Fruit fly (Drosophila melanogaster) whole organism, wandering third instar larva: ENCODE data around the gene CG5167.

ENCODE experiments used
- CG32264 ChIP-seq: fragments of 200-800 bp; sonication (Bioruptor generic); optimal IDR thresholded peaks from 2 replicates; lab custom pipeline; 2016; ENCODE audit warnings: missing biosample characterization, missing genetic modification characterization
- CG9705 ChIP-seq: fragments of 200-800 bp; sonication (Bioruptor generic); optimal IDR thresholded peaks from 2 replicates; lab custom pipeline; 2018; ENCODE audit warnings: missing biosample characterization, mild to moderate bottlenecking, missing genetic modification characterization
- CrebA ChIP-seq: fragments of 200-800 bp; sonication (Bioruptor generic); optimal IDR thresholded peaks from 2 replicates; lab custom pipeline; 2016; ENCODE audit warnings: missing biosample characterization, mild to moderate bottlenecking, missing genetic modification characterization, borderline replicate concordance
- Dfd ChIP-seq: fragments of >200 bp; optimal IDR thresholded peaks from 2 replicates; lab custom pipeline; 2017; ENCODE audit warnings: missing biosample characterization, missing genetic modification characterization
- Dif ChIP-seq: fragments of 200-275, 200-300 bp; sonication (Bioruptor generic); optimal IDR thresholded peaks from 2 replicates; lab custom pipeline; 2018; ENCODE audit warnings: missing biosample characterization, missing genetic modification characterization; ENCODE audit not compliant: partially characterized antibody
- GATAd ChIP-seq: sonication (Bioruptor generic); optimal IDR thresholded peaks from 2 replicates; lab custom pipeline; 2016; ENCODE audit warnings: missing biosample characterization, missing genetic modification characterization
- HLH106 ChIP-seq: fragments of 200-800 bp; optimal IDR thresholded peaks from 3 replicates; lab custom pipeline; 2019; ENCODE audit warnings: missing biosample characterization, mild to moderate bottlenecking, missing genetic modification characterization, moderate library complexity
- Hnf4 ChIP-seq: fragments of 200-800 bp; sonication (Bioruptor generic); optimal IDR thresholded peaks from 2 replicates; lab custom pipeline; 2016; ENCODE audit warnings: missing biosample characterization, mild to moderate bottlenecking, missing genetic modification characterization
- Hr83 ChIP-seq: fragments of 200-300 bp; sonication (Bioruptor generic); optimal IDR thresholded peaks from 2 replicates; lab custom pipeline; 2016; ENCODE audit warnings: missing biosample characterization, mild to moderate bottlenecking, missing genetic modification characterization, moderate library complexity; ENCODE audit not compliant: poor library complexity, severe bottlenecking
- Jra ChIP-seq: sonication (Bioruptor generic); optimal IDR thresholded peaks from 2 replicates; lab custom pipeline; 2016; ENCODE audit warnings: missing biosample characterization, missing genetic modification characterization
- Mio ChIP-seq: sonication (Bioruptor generic); optimal IDR thresholded peaks from 2 replicates; lab custom pipeline; 2016; ENCODE audit warnings: missing biosample characterization, missing genetic modification characterization
- Myc ChIP-seq: fragments of >200 bp; optimal IDR thresholded peaks from 2 replicates; lab custom pipeline; 2017
- N ChIP-seq: fragments of >200 bp; optimal IDR thresholded peaks from 2 replicates; lab custom pipeline; 2018; ENCODE audit warnings: missing biosample characterization, missing external identifiers, missing genetic modification characterization
- OdsH ChIP-seq: fragments of 200-800 bp; sonication (Bioruptor generic); optimal IDR thresholded peaks from 2 replicates; lab custom pipeline; 2016; ENCODE audit warnings: missing biosample characterization, mild to moderate bottlenecking, missing genetic modification characterization
- Rel ChIP-seq, 2 experiments: fragments of 200-800 bp; sonication (Bioruptor generic) in 1 of 2; optimal IDR thresholded peaks; 2 replicates in 1 of 2; 3 replicates in 1 of 2; lab custom pipeline; 2016 to 2019; ENCODE audit warnings: mild to moderate bottlenecking in 2 of 2, missing biosample characterization in 2 of 2, missing genetic modification characterization in 2 of 2, moderate library complexity in 1 of 2
- Sp1 ChIP-seq: fragments of 200-800 bp; sonication (Bioruptor generic); optimal IDR thresholded peaks from 3 replicates; lab custom pipeline; 2019; ENCODE audit warnings: missing biosample characterization, mild to moderate bottlenecking, missing genetic modification characterization, moderate library complexity
- br ChIP-seq: fragments of 200-800 bp; sonication (Bioruptor generic); optimal IDR thresholded peaks from 2 replicates; lab custom pipeline; 2016; ENCODE audit warnings: missing biosample characterization, missing genetic modification characterization
- brk ChIP-seq: fragments of 200-800 bp; sonication (Bioruptor generic); optimal IDR thresholded peaks from 2 replicates; lab custom pipeline; 2016; ENCODE audit warnings: missing biosample characterization, mild to moderate bottlenecking, missing genetic modification characterization
- dmrt93B ChIP-seq: fragments of 200-800 bp; sonication (Bioruptor generic); optimal IDR thresholded peaks from 2 replicates; lab custom pipeline; 2018; ENCODE audit warnings: missing biosample characterization, mild to moderate bottlenecking, missing genetic modification characterization
- dsf ChIP-seq: sonication (Bioruptor generic); optimal IDR thresholded peaks from 2 replicates; lab custom pipeline; 2016; ENCODE audit warnings: missing biosample characterization, missing genetic modification characterization, borderline replicate concordance
- ey ChIP-seq: fragments of 200-800 bp; sonication (Bioruptor generic); optimal IDR thresholded peaks from 2 replicates; lab custom pipeline; 2016; ENCODE audit warnings: missing biosample characterization, missing genetic modification characterization
- fru ChIP-seq: fragments of 200-800 bp; sonication (Bioruptor generic); optimal IDR thresholded peaks from 3 replicates; lab custom pipeline; 2016; ENCODE audit warnings: missing biosample characterization, mild to moderate bottlenecking, missing genetic modification characterization
- h ChIP-seq: fragments of 200-800 bp; sonication (Bioruptor generic); optimal IDR thresholded peaks from 3 replicates; lab custom pipeline; 2016; ENCODE audit warnings: missing biosample characterization, mild to moderate bottlenecking, missing genetic modification characterization
- jim ChIP-seq: fragments of 175-275, 200-325 bp; sonication (Bioruptor generic); optimal IDR thresholded peaks from 2 replicates; lab custom pipeline; 2016; ENCODE audit warnings: missing biosample characterization, mild to moderate bottlenecking, missing genetic modification characterization
- lola ChIP-seq: fragments of >200 bp; optimal IDR thresholded peaks from 2 replicates; lab custom pipeline; 2017; ENCODE audit warnings: missing biosample characterization, missing genetic modification characterization
- pan ChIP-seq: fragments of >200 bp; optimal IDR thresholded peaks from 2 replicates; lab custom pipeline; 2017
- rgr ChIP-seq: fragments of 200-800 bp; sonication (Bioruptor generic); optimal IDR thresholded peaks from 3 replicates; lab custom pipeline; 2016; ENCODE audit warnings: missing biosample characterization, mild to moderate bottlenecking, missing genetic modification characterization
- sage ChIP-seq: fragments of 200-800 bp; sonication (Bioruptor generic); optimal IDR thresholded peaks from 2 replicates; lab custom pipeline; 2016; ENCODE audit warnings: missing biosample characterization, mild to moderate bottlenecking, missing genetic modification characterization
- sv ChIP-seq: fragments of 200-800 bp; sonication (Bioruptor generic); optimal IDR thresholded peaks from 3 replicates; lab custom pipeline; 2016; ENCODE audit warnings: missing biosample characterization, missing genetic modification characterization
- tai ChIP-seq: sonication (Bioruptor generic); optimal IDR thresholded peaks from 2 replicates; lab custom pipeline; 2016; ENCODE audit warnings: missing biosample characterization, missing genetic modification characterization
- usp ChIP-seq: fragments of >200 bp; optimal IDR thresholded peaks from 2 replicates; lab custom pipeline; 2017; ENCODE audit warnings: missing biosample characterization, missing genetic modification characterization
- woc ChIP-seq: sonication (Bioruptor generic); optimal IDR thresholded peaks from 2 replicates; lab custom pipeline; 2016; ENCODE audit warnings: missing biosample characterization, mild to moderate bottlenecking, missing genetic modification characterization

CG5167 gene

DNA sequence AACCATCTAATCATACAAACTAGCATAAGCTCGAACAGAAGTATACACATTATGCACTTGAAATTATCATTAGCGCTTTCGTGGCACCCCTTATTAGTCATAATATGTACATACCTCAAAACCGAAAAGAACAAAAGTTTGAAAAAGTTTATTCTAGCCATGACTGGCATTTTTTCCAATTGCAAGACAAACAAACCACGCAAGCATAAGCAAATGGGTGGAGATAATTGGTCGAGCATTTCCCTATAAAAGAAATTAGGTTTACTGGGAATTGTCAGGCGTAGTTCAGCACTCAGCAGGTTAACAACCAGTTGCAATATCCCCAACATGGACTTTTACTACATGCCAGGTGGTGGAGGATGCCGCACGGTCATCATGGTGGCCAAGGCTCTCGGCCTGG lies 34.7 kb upstream of the CG5167 start, which contains the start of gene GstD2:
Gene GstD2, plus strand, starts transcription at position 301 of the 400 bp plus-strand sequence.
- no peak for TF ChIP-seq rgr (GFP tag; lab: Kevin White, UChicago)
- TF ChIP-seq ey (GFP tag; lab: Kevin White, UChicago): no peak
- no peak for TF ChIP-seq pan (lab: Kevin White, UChicago)
- no peak for TF ChIP-seq woc (GFP tag; lab: Kevin White, UChicago)
- no peak for TF ChIP-seq sage (GFP tag; lab: Kevin White, UChicago)
- no peak for TF ChIP-seq N
- TF ChIP-seq Hr83 (GFP tag; lab: Kevin White, UChicago): no peak
- TF ChIP-seq Myc (lab: Kevin White, UChicago): no peak
- TF ChIP-seq dsf (GFP tag; lab: Kevin White, UChicago): no peak

DNA sequence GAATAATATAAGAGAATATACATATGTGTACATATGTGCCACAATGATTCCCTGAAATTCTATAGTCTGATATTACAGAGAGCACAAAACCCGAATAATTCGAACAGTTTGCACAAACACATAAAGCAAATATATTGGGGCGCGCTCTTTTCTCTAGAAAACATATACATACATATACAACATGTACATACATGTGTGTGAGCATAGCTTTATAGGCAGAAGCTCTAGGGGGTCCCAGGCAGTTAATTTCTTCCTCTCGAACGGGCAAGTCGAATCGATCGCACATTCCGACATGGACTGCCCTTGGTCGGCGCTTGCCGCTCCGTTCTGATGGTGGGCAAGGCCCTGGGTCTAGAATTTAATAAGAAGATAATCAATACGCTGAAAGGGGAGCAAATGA lies 33.5 kb upstream of the CG5167 start, which contains the start of gene GstD3:
Gene GstD3, plus strand, starts transcription at position 269 of the 400 bp plus-strand sequence.
- TF ChIP-seq ey (GFP tag; lab: Kevin White, UChicago) (no peak), fru (GFP tag; lab: Kevin White, UChicago) (no peak), jim (GFP tag; lab: Kevin White, UChicago) (no peak), CG32264 (no peak), Mio (GFP tag; lab: Kevin White, UChicago) (no peak), HLH106 (tag; lab: Kevin White, UChicago) (no peak), OdsH (GFP tag; lab: Kevin White, UChicago) (no peak), sage (GFP tag; lab: Kevin White, UChicago) (no peak), br (GFP tag; lab: Kevin White, UChicago) (no peak), Rel (GFP tag; optimal IDR thresholded peaks at IDR 0.05; lab: Kevin White, UChicago) (no peak), Rel (tag; optimal IDR thresholded peaks at IDR 0.05; lab: Kevin White, UChicago) (no peak), N (no peak), Dif (GFP tag; lab: Kevin White, UChicago) (no peak), dmrt93B (no peak), h (GFP tag; lab: Kevin White, UChicago) (no peak), pan (lab: Kevin White, UChicago) (no peak), CrebA (GFP tag; lab: Kevin White, UChicago) (no peak)

DNA sequence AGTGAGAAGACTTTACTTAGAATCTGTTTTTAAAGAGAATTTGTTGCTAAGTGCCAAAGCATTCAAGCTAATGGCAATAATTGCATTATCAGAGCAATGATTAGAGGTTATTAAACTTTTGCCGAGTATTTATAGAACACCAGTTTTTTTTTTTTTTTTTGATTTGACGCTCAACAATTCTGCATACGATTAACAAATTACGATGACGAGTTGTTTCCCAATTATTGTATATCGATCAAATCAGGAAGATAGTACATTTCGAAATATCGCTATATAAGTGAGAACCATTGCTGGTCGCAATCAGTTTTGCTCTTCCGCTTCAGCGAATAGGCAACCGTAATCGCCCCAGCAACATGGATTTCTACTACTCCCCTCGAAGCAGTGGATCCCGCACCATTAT lies 32.5 kb upstream of the CG5167 start, which contains the start of gene GstD4:
Gene GstD4, plus strand, starts transcription at position 301 of the 400 bp plus-strand sequence.
- TF ChIP-seq HLH106 (tag; lab: Kevin White, UChicago) (no peak), usp (GFP tag; lab: Kevin White, UChicago) (no peak)

DNA sequence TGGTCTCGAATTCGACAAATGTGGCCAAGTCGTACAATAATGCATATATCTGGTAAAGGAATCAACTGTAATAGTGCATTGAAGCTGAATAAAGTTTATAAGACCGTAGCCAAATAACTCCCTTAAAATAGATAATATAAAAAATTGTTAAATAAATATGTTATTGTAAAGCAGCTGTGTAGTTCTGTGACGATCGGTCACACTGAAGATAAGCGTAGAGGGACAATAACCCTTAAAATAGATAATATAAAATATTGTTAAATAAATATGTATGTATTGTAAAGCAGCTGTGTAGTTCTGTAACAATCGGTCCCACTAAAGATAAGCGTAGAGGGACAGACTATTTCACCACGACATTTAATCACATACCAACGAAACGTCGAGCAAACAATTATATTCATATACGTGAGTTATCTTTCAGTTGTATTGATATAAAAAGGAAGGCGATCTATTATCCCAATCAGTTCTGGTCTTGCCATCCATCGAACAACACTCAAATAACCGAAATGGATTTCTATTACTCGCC lies 31.0 kb upstream of the CG5167 start, which contains the start of gene GstD5:
Gene GstD5, plus strand, starts transcription at position 476 of the 526 bp plus-strand sequence.
- TF ChIP-seq lola (GFP tag; lab: Kevin White, UChicago) (no peak), Jra (GFP tag; lab: Kevin White, UChicago) (no peak), woc (GFP tag; lab: Kevin White, UChicago) (no peak), brk (GFP tag; lab: Kevin White, UChicago) (no peak), Hnf4 (GFP tag; lab: Kevin White, UChicago) (no peak), dsf (GFP tag; lab: Kevin White, UChicago) (no peak), jim (GFP tag; lab: Kevin White, UChicago) (no peak), Hr83 (GFP tag; lab: Kevin White, UChicago) (no peak), CG9705 (GFP tag; lab: Kevin White, UChicago) (no peak)

DNA sequence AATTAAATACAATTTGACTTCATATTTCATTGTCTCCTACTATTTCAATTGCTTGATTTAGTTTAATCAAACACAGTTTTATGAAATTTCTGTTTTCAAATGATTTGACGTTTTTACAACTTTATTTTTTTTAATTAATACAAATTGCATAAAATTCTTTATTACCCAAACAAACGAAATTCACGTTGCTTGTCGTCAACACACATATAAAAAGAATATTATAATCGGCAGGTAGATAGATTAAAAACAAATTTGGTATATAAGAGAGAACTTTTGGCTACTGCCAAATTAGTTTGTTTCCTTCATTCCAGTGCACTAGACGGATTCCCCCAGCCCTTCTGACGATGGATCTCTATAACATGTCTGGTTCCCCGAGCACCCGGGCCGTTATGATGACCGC lies 29.5 kb upstream of the CG5167 start, which contains the start of gene GstD6:
Gene GstD6, plus strand, starts transcription at position 301 of the 400 bp plus-strand sequence.
- TF ChIP-seq CG32264 (no peak), Myc (lab: Kevin White, UChicago) (no peak), Sp1 (GFP tag; lab: Kevin White, UChicago) (no peak)

DNA sequence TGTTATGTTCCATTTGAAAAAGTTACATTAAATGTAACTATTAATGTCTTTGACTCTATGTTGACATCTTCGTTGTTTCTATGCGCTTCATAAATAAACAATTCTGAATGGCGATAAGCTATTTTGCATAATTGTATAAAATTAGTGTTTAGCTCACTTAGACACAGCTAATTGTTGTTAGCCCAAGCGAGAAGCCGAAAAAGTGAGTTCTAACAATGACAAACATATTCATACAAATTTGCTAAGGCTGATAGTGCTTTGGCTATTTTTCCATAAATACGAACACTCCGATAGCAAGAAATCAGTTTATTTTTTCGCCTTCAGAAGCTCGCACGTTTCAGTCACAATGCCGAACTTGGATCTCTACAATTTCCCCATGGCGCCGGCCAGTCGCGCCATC lies 28.1 kb upstream of the CG5167 start, which contains the start of gene GstD7:
Gene GstD7, plus strand, starts transcription at position 301 of the 400 bp plus-strand sequence.
- TF ChIP-seq Sp1 (GFP tag; lab: Kevin White, UChicago) (no peak), CrebA (GFP tag; lab: Kevin White, UChicago) (no peak), Jra (GFP tag; lab: Kevin White, UChicago) (no peak), GATAd (GFP tag; lab: Kevin White, UChicago) (no peak), HLH106 (tag; lab: Kevin White, UChicago) (no peak), lola (GFP tag; lab: Kevin White, UChicago) (no peak), CG32264 (no peak), Hnf4 (GFP tag; lab: Kevin White, UChicago) (no peak), rgr (GFP tag; lab: Kevin White, UChicago) (no peak), Rel (GFP tag; optimal IDR thresholded peaks at IDR 0.05; lab: Kevin White, UChicago) (no peak), Rel (tag; optimal IDR thresholded peaks at IDR 0.05; lab: Kevin White, UChicago) (no peak), dsf (GFP tag; lab: Kevin White, UChicago) (no peak), tai (GFP tag; lab: Kevin White, UChicago) (no peak), Mio (GFP tag; lab: Kevin White, UChicago) (no peak), Dfd (GFP tag; lab: Kevin White, UChicago) (no peak), sv (no peak), dmrt93B (no peak), fru (GFP tag; lab: Kevin White, UChicago) (no peak), woc (GFP tag; lab: Kevin White, UChicago) (no peak), Dif (GFP tag; lab: Kevin White, UChicago) (no peak)
